Worm (Caenorhabditis elegans) whole organism, early embryonic: ENCODE results near the gene srv-3.

Experiments used
- B0310.2 ChIP-seq: sonication (generic microtip); optimal IDR thresholded peaks from 2 replicates; lab custom pipeline; 2016; ENCODE audit warnings: mild to moderate bottlenecking, missing genetic modification characterization, missing compliant biosample characterization
- F13C5.2 ChIP-seq: sonication (generic microtip); optimal IDR thresholded peaks from 2 replicates; lab custom pipeline; 2017; ENCODE audit warnings: mild to moderate bottlenecking, missing genetic modification characterization, inconsistent platforms, missing compliant biosample characterization
- aly-1 ChIP-seq: sonication (generic microtip); optimal IDR thresholded peaks from 2 replicates; lab custom pipeline; 2016; ENCODE audit warnings: missing genetic modification characterization, missing compliant biosample characterization
- ama-1 ChIP-seq: fragments of 150-350 bp; optimal IDR thresholded peaks from 2 replicates; lab custom pipeline; 2014
- ceh-13 ChIP-seq: fragments of 200-800 bp; sonication (Bioruptor generic); optimal IDR thresholded peaks from 2 replicates; lab custom pipeline; 2018; ENCODE audit warnings: mild to moderate bottlenecking, missing genetic modification characterization, missing compliant biosample characterization
- ceh-36 ChIP-seq: sonication (generic microtip); optimal IDR thresholded peaks from 2 replicates; lab custom pipeline; 2016; ENCODE audit warnings: missing genetic modification characterization, inconsistent platforms, missing compliant biosample characterization
- ets-7 ChIP-seq: sonication (generic microtip); optimal IDR thresholded peaks from 2 replicates; lab custom pipeline; 2016; ENCODE audit warnings: missing genotype, missing genetic modification characterization, missing compliant biosample characterization
- flt-1 ChIP-seq: fragments of 200-800 bp; sonication (Bioruptor generic); IDR thresholded peaks from 2 replicates; pipeline ENCODE4 v1.3.6; 2022; ENCODE audit warnings: missing genetic modification characterization, missing compliant biosample characterization
- hmbx-1 ChIP-seq: sonication (generic microtip); optimal IDR thresholded peaks from 2 replicates; lab custom pipeline; 2016; ENCODE audit warnings: mild to moderate bottlenecking, missing genetic modification characterization, missing compliant biosample characterization
- hmg-4 ChIP-seq: fragments of 200-800 bp; sonication (Bioruptor generic); optimal IDR thresholded peaks from 2 replicates; lab custom pipeline; 2018; ENCODE audit warnings: mild to moderate bottlenecking, missing genetic modification characterization, missing compliant biosample characterization
- hnd-1 ChIP-seq: sonication (generic microtip); optimal IDR thresholded peaks from 2 replicates; lab custom pipeline; 2016; ENCODE audit warnings: missing genetic modification characterization, missing compliant biosample characterization
- pes-1 ChIP-seq: fragments of 200-800 bp; sonication (Bioruptor generic); IDR thresholded peaks from 2 replicates; pipeline ENCODE4 v1.3.6; 2022; ENCODE audit warnings: missing genetic modification reagents, missing genetic modification characterization, missing compliant biosample characterization
- scrt-1 ChIP-seq: fragments of 200-800 bp; sonication (Bioruptor generic); IDR thresholded peaks from 2 replicates; pipeline ENCODE4 v1.3.6; 2022; ENCODE audit warnings: missing genetic modification characterization, missing compliant biosample characterization
- sea-1 ChIP-seq: fragments of 200-800 bp; sonication (Bioruptor generic); conservative IDR thresholded peaks from 2 replicates; pipeline ENCODE4 v1.3.6; 2022; ENCODE audit warnings: missing genetic modification characterization, missing compliant biosample characterization
- tbx-11 ChIP-seq: fragments of 200-800 bp; sonication (Bioruptor generic); IDR thresholded peaks from 2 replicates; pipeline ENCODE4 v1.3.6; 2022; ENCODE audit warnings: missing genetic modification characterization, missing compliant biosample characterization
- tbx-37 ChIP-seq: fragments of 200-800 bp; sonication (Bioruptor generic); conservative IDR thresholded peaks from 2 replicates; pipeline ENCODE4 v1.3.6; 2022; ENCODE audit warnings: missing genetic modification reagents, missing genetic modification characterization, missing compliant biosample characterization
- tra-4 ChIP-seq: sonication (generic microtip); optimal IDR thresholded peaks from 2 replicates; lab custom pipeline; 2017; ENCODE audit warnings: missing genetic modification characterization, missing compliant biosample characterization

The srv-3 gene

DNA sequence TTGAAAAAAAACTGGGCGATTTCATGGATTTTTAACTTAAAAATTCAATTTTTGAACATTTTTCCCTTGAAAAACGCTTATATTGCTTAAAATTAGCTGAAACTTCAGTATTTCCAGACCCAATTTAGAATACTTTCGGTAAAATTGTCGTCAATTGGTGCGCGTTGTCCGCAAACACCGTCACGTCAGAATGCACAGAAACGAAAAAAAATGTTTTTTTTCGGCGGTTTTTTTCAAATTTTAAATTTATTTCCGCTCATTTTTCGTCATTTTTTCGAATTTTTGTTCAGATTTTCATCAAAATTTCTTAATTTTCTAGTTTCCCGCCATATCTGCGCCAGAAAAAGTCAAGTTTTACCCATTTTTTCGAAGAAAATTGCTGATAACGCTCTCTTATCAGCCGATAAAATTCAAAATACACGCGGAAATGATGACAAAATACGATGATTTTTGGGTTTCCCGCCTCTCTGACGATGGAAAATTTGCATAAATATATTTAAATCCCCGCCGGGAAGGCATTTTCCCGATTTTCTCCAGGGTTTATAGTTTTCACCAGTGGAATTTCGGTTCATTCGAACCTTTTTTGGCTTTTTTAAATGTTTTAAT lies 35.3 kb downstream of the srv-3 start:
- TF ChIP-seq tbx-11 (no peak), ceh-13 (GFP tag; lab: Kevin White, UChicago) (no peak), tbx-37 (GFP tag; lab: Robert Waterston, UW) (no peak)

ce11 chrV:19672357-19672756 lies 36.4 kb downstream of the srv-3 start:
- TF ChIP-seq hmbx-1 (tag; lab: Kevin White, UChicago) (no peak), B0310.2 (no peak), tra-4 (no peak), hnd-1 (no peak), flt-1 (GFP tag; lab: Robert Waterston, UW) (no peak), hmg-4 (GFP tag; lab: Kevin White, UChicago) (no peak), tbx-37 (GFP tag; lab: Robert Waterston, UW) (no peak), aly-1 (tag; lab: Kevin White, UChicago) (no peak), sea-1 (GFP tag; lab: Robert Waterston, UW) (no peak), pes-1 (GFP tag; lab: Robert Waterston, UW) (no peak), ets-7 (no peak), ceh-13 (GFP tag; lab: Kevin White, UChicago) (no peak)

DNA sequence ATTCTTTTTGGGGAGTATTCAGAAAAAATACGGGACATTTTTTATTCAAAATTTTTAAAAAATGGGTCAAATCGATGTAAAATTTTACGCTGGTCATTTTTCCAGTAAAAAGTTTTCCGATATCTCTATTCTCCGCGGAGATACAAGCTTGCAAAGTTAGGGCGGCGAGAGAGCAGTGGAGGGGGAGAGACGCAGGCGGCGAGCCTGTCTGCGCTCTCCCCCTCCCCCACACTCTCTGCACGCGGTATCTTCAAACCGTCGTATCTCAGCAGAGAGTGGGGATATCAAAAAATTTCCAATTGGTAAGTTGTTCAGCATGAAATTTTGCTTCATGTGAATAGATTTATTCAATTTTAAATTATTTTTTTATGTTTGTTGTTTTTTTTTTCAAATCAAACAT lies 36.9 kb downstream of the srv-3 start:
- no peak for TF ChIP-seq hmg-4 (GFP tag; lab: Kevin White, UChicago)
- no peak for TF ChIP-seq tbx-37 (GFP tag; lab: Robert Waterston, UW)
- TF ChIP-seq tra-4: no peak
- TF ChIP-seq scrt-1 (GFP tag; lab: Robert Waterston, UW): no peak
- no peak for TF ChIP-seq sea-1 (GFP tag; lab: Robert Waterston, UW)
- no peak for TF ChIP-seq ama-1 (lab: Kevin White, UChicago)
- no peak for TF ChIP-seq hnd-1
- TF ChIP-seq ceh-13 (GFP tag; lab: Kevin White, UChicago): no peak
- no peak for TF ChIP-seq B0310.2
- no peak for TF ChIP-seq pes-1 (GFP tag; lab: Robert Waterston, UW)
- TF ChIP-seq aly-1 (tag; lab: Kevin White, UChicago): no peak
- no peak for TF ChIP-seq F13C5.2 (tag; lab: Kevin White, UChicago)
- TF ChIP-seq hmbx-1 (tag; lab: Kevin White, UChicago): no peak
- TF ChIP-seq flt-1 (GFP tag; lab: Robert Waterston, UW): no peak
- no peak for TF ChIP-seq ets-7
- no peak for TF ChIP-seq tbx-11
- no peak for TF ChIP-seq ceh-36 (tag; lab: Kevin White, UChicago)

DNA sequence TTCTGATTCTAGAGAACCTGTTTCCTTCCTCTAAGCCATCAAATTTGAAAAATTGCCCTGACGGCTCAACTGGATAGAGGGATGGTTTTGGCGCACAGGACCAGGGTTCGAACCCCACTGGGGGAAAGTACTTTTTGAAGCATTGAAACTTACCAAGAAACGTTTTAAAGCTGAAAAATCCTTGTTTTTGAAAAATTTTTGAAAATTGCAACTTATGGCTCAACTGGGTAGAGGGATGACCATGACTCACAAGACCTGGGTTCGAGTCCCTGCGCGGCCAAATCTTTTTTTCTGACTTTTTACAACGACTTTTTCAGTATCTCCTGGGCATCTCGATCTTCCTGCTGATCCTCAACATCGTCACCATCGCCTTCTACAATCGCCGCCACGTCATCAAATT lies 37.9 kb downstream of the srv-3 start:
- TF ChIP-seq scrt-1 (GFP tag; lab: Robert Waterston, UW) (no peak), ceh-13 (GFP tag; lab: Kevin White, UChicago) (no peak), ets-7 (no peak), aly-1 (tag; lab: Kevin White, UChicago) (no peak), tra-4 (no peak), F13C5.2 (tag; lab: Kevin White, UChicago) (no peak), flt-1 (GFP tag; lab: Robert Waterston, UW) (no peak), B0310.2 (no peak), sea-1 (GFP tag; lab: Robert Waterston, UW) (no peak), ama-1 (lab: Kevin White, UChicago) (no peak), tbx-11 (no peak), ceh-36 (tag; lab: Kevin White, UChicago) (no peak), hmg-4 (GFP tag; lab: Kevin White, UChicago) (no peak), hnd-1 (no peak), tbx-37 (GFP tag; lab: Robert Waterston, UW) (no peak), pes-1 (GFP tag; lab: Robert Waterston, UW) (no peak), hmbx-1 (tag; lab: Kevin White, UChicago) (no peak)

ce11 chrV:19669959-19670358 lies 38.8 kb downstream of the srv-3 start, which contains the start of gene Y43F8C.11:
Y43F8C.11 (plus strand) TSS chrV:19670259.
- TF ChIP-seq scrt-1 (GFP tag; lab: Robert Waterston, UW): no peak
- TF ChIP-seq ceh-36 (tag; lab: Kevin White, UChicago): no peak
- no peak for TF ChIP-seq hmbx-1 (tag; lab: Kevin White, UChicago)
- no peak for TF ChIP-seq hmg-4 (GFP tag; lab: Kevin White, UChicago)
- TF ChIP-seq F13C5.2 (tag; lab: Kevin White, UChicago): no peak
- no peak for TF ChIP-seq ama-1 (lab: Kevin White, UChicago)

ce11 chrV:19668213-19668612 lies 40.5 kb downstream of the srv-3 start:
- TF ChIP-seq hmg-4 (GFP tag; lab: Kevin White, UChicago): no peak
- no peak for TF ChIP-seq tbx-11
- TF ChIP-seq ceh-36 (tag; lab: Kevin White, UChicago): no peak
- TF ChIP-seq hnd-1: no peak
- TF ChIP-seq ama-1 (lab: Kevin White, UChicago): no peak
- TF ChIP-seq hmbx-1 (tag; lab: Kevin White, UChicago): no peak
- no peak for TF ChIP-seq ets-7
- no peak for TF ChIP-seq F13C5.2 (tag; lab: Kevin White, UChicago)
- no peak for TF ChIP-seq sea-1 (GFP tag; lab: Robert Waterston, UW)
- TF ChIP-seq flt-1 (GFP tag; lab: Robert Waterston, UW): no peak
- TF ChIP-seq tbx-37 (GFP tag; lab: Robert Waterston, UW): no peak
- TF ChIP-seq tra-4: no peak
- TF ChIP-seq aly-1 (tag; lab: Kevin White, UChicago): no peak
- no peak for TF ChIP-seq ceh-13 (GFP tag; lab: Kevin White, UChicago)
- no peak for TF ChIP-seq B0310.2
- no peak for TF ChIP-seq pes-1 (GFP tag; lab: Robert Waterston, UW)
- no peak for TF ChIP-seq scrt-1 (GFP tag; lab: Robert Waterston, UW)

DNA sequence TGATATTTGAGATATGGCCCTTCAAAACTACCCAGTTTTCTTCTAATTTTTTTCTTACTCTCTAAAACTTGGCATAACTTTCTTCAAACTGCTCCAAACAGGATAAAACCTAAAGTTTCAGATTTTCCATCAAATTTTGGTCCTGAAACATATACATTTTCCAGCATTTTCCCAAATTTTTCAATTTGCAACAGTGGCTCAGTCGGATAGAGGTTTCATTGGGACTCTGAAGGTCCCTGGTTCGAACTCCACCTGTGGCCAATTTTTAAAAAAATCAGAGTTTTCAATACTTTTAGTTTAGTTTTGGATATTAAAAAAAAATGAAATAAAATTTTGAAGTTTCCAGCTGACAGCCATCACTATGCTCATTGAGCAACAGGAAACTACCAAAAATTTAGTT lies 41.0 kb downstream of the srv-3 start:
- TF ChIP-seq ama-1 (lab: Kevin White, UChicago): no peak
